Worm (Caenorhabditis elegans) whole organism, midembryonic: Measurements from ENCODE around the gene W04E12.9.

Experiments
- T22C8.4 ChIP-seq: fragments of 200-800 bp; sonication (Bioruptor generic); IDR thresholded peaks from 2 replicates; pipeline ENCODE4 v1.3.6; 2022; ENCODE audit warnings: missing genetic modification characterization, missing compliant biosample characterization
- cog-1 ChIP-seq: sonication (generic microtip); optimal IDR thresholded peaks from 2 replicates; lab custom pipeline; 2016; ENCODE audit warnings: missing genetic modification characterization, missing compliant biosample characterization
- flt-1 ChIP-seq: fragments of 200-800 bp; sonication (Bioruptor generic); IDR thresholded peaks from 2 replicates; pipeline ENCODE4 v1.3.6; 2022; ENCODE audit warnings: missing genetic modification characterization, missing compliant biosample characterization
- klf-2 ChIP-seq: fragments of 200-800 bp; sonication (Bioruptor generic); conservative IDR thresholded peaks from 2 replicates; pipeline ENCODE4 v1.3.6; 2022; ENCODE audit warnings: missing genetic modification reagents, missing genetic modification characterization, missing compliant biosample characterization
- med-1 ChIP-seq: sonication (generic microtip); optimal IDR thresholded peaks from 2 replicates; lab custom pipeline; 2017; ENCODE audit warnings: missing genetic modification characterization, mild to moderate bottlenecking, missing compliant biosample characterization, antibody characterized with exemption, missing genetic modification reagents; ENCODE audit not compliant: insufficient read depth
- ref-1 ChIP-seq: fragments of 200-800 bp; sonication (Bioruptor generic); conservative IDR thresholded peaks from 2 replicates; pipeline ENCODE4 v1.3.6; 2022; ENCODE audit warnings: missing genetic modification reagents, missing genetic modification characterization, missing compliant biosample characterization
- tab-1 ChIP-seq: fragments of 200-800 bp; sonication (Bioruptor generic); IDR thresholded peaks from 2 replicates; pipeline ENCODE4 v1.3.6; 2022; ENCODE audit warnings: missing genetic modification characterization, missing compliant biosample characterization
- ztf-23 ChIP-seq: fragments of 200-800 bp; sonication (Bioruptor generic); IDR thresholded peaks from 2 replicates; pipeline ENCODE4 v1.3.6; 2022; ENCODE audit warnings: missing genetic modification reagents, missing genetic modification characterization, missing compliant biosample characterization
- ztf-29 ChIP-seq: fragments of 200-800 bp; sonication (Bioruptor generic); IDR thresholded peaks from 2 replicates; pipeline ENCODE4 v1.3.6; 2022; ENCODE audit warnings: missing genetic modification reagents, missing genetic modification characterization, missing compliant biosample characterization

The W04E12.9 gene

ce11 chrV:19771660-19772059, 15.3 kb downstream of the W04E12.9 start, which contains the start of gene M162.15:
M162.15 (minus strand) TSS chrV:19771760.
- no peak for TF ChIP-seq med-1 (GFP tag; lab: Kevin White, UChicago)
- no peak for TF ChIP-seq ref-1 (GFP tag; lab: Robert Waterston, UW)
- TF ChIP-seq ztf-29 (GFP tag; lab: Robert Waterston, UW): no peak
- no peak for TF ChIP-seq T22C8.4 (GFP tag; lab: Robert Waterston, UW)
- no peak for TF ChIP-seq klf-2
- no peak for TF ChIP-seq cog-1 (tag; lab: Kevin White, UChicago)
- TF ChIP-seq tab-1 (GFP tag; lab: Robert Waterston, UW): no peak
- TF ChIP-seq ztf-23 (GFP tag; lab: Robert Waterston, UW): no peak
- no peak for TF ChIP-seq flt-1

DNA sequence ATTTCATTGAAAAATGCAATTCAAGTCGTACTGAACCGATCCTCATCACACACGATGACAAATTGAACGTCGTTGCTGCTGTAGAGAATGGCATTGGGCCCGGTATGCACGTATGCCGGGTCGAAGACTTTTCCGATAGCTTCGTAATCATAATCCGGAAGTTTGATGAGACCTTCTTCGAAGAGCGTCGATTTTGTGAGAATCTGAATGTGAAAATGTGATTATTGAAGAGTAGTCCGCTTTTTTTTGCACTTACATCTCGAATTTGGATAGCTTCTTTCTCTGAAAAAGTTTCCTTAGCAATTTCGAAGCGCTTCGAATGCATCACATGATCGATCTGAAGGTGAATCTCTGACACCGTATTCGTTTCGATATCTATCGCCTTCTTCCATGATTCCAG, 20.9 kb downstream of the W04E12.9 start, which contains the start of gene fbxa-118:
fbxa-118 (minus strand) TSS at position 101 of the 400 bp plus-strand sequence.
- TF ChIP-seq med-1 (GFP tag; lab: Kevin White, UChicago) (no peak), klf-2 (no peak), ref-1 (GFP tag; lab: Robert Waterston, UW) (no peak), T22C8.4 (GFP tag; lab: Robert Waterston, UW) (no peak), ztf-29 (GFP tag; lab: Robert Waterston, UW) (no peak), tab-1 (GFP tag; lab: Robert Waterston, UW) (no peak), cog-1 (tag; lab: Kevin White, UChicago) (no peak), flt-1 (no peak), ztf-23 (GFP tag; lab: Robert Waterston, UW) (no peak)

DNA sequence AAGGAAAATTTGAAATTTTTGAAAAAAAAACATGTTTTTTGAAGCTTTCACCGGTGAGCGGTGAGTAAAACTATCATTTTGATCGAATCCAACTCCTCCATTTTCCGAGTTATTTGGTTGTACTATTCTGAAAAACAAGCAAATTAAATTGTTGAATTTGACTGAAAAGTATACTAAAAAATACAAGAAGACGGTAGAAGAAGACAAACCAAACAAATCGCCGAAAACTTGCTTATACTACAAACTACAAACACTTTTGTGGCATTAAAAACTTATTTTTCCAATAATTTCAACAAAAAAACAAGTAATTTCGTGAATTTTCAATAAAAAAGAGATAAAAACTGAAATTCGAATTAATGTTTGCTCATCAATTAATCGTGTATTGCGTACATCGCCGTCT, 22.3 kb downstream of the W04E12.9 start, which contains the start of gene fbxa-194:
fbxa-194 (minus strand) TSS at position 101 of the 400 bp plus-strand sequence.
- no peak for TF ChIP-seq ztf-23 (GFP tag; lab: Robert Waterston, UW)
- TF ChIP-seq tab-1 (GFP tag; lab: Robert Waterston, UW): no peak
- TF ChIP-seq med-1 (GFP tag; lab: Kevin White, UChicago): no peak
- no peak for TF ChIP-seq T22C8.4 (GFP tag; lab: Robert Waterston, UW)
- no peak for TF ChIP-seq cog-1 (tag; lab: Kevin White, UChicago)
- no peak for TF ChIP-seq klf-2
- TF ChIP-seq ref-1 (GFP tag; lab: Robert Waterston, UW): no peak
- no peak for TF ChIP-seq ztf-29 (GFP tag; lab: Robert Waterston, UW)
- TF ChIP-seq flt-1: no peak

DNA sequence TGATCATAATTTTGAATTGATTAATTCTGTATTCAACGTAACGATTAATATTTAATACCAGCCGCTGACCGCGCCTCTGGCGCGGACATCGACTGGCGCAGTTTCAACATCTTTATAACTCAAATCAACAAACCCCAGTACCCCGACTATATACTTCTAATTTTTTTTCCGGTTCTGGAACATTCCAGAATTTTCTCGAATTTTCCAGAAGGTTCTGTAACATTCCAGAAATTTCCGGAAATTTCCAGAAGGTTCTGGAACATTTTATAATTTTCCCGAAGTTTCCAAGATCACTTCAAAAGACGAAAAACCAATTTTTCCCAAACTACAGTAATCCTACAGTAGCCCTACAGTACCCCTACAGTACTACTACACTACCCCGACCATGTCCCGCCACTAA, 22.9 kb downstream of the W04E12.9 start:
- no peak for TF ChIP-seq ztf-23 (GFP tag; lab: Robert Waterston, UW)
- TF ChIP-seq med-1 (GFP tag; lab: Kevin White, UChicago): no peak
- no peak for TF ChIP-seq flt-1
- TF ChIP-seq klf-2: no peak
- TF ChIP-seq ztf-29 (GFP tag; lab: Robert Waterston, UW): no peak
- no peak for TF ChIP-seq ref-1 (GFP tag; lab: Robert Waterston, UW)
- TF ChIP-seq cog-1 (tag; lab: Kevin White, UChicago): no peak
- TF ChIP-seq T22C8.4 (GFP tag; lab: Robert Waterston, UW): no peak
- TF ChIP-seq tab-1 (GFP tag; lab: Robert Waterston, UW): no peak

ce11 chrV:19783829-19784228, 27.5 kb downstream of the W04E12.9 start, which contains the start of gene srt-45:
srt-45 (plus strand) TSS chrV:19784129.
- no peak for TF ChIP-seq tab-1 (GFP tag; lab: Robert Waterston, UW)
- no peak for TF ChIP-seq T22C8.4 (GFP tag; lab: Robert Waterston, UW)
- no peak for TF ChIP-seq klf-2
- no peak for TF ChIP-seq med-1 (GFP tag; lab: Kevin White, UChicago)
- TF ChIP-seq ztf-23 (GFP tag; lab: Robert Waterston, UW): no peak
- no peak for TF ChIP-seq ref-1 (GFP tag; lab: Robert Waterston, UW)
- TF ChIP-seq ztf-29 (GFP tag; lab: Robert Waterston, UW): no peak
- no peak for TF ChIP-seq cog-1 (tag; lab: Kevin White, UChicago)
- TF ChIP-seq flt-1: no peak

DNA sequence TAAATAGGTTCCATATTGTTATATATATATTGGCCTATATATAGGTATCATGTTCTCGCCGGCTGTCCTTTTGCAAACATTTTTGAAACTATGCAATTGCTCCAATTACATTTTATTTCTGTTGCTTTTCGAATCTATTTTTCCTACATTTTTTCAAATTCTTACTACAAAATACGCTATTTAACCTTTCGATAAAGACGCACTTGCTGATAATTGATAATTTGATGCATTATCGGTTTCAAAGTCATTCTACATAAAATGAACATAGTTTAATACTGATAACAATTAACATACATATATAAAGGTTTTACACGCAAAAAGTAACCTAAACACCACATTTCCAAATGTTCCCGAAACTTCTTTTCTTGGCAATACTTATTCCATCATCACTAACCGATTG, 32.0 kb downstream of the W04E12.9 start, which contains the start of gene clec-258:
clec-258 (plus strand) TSS at position 81 of the 400 bp plus-strand sequence.
- TF ChIP-seq T22C8.4 (GFP tag; lab: Robert Waterston, UW) (no peak), med-1 (GFP tag; lab: Kevin White, UChicago) (no peak), ztf-23 (GFP tag; lab: Robert Waterston, UW) (no peak), klf-2 (no peak), cog-1 (tag; lab: Kevin White, UChicago) (no peak), ztf-29 (GFP tag; lab: Robert Waterston, UW) (no peak), ref-1 (GFP tag; lab: Robert Waterston, UW) (no peak), flt-1 (no peak), tab-1 (GFP tag; lab: Robert Waterston, UW) (no peak)

ce11 chrV:19790248-19790647, 33.9 kb downstream of the W04E12.9 start:
- no peak for TF ChIP-seq flt-1
- no peak for TF ChIP-seq klf-2
- TF ChIP-seq T22C8.4 (GFP tag; lab: Robert Waterston, UW): no peak
- no peak for TF ChIP-seq cog-1 (tag; lab: Kevin White, UChicago)
- no peak for TF ChIP-seq ztf-29 (GFP tag; lab: Robert Waterston, UW)

DNA sequence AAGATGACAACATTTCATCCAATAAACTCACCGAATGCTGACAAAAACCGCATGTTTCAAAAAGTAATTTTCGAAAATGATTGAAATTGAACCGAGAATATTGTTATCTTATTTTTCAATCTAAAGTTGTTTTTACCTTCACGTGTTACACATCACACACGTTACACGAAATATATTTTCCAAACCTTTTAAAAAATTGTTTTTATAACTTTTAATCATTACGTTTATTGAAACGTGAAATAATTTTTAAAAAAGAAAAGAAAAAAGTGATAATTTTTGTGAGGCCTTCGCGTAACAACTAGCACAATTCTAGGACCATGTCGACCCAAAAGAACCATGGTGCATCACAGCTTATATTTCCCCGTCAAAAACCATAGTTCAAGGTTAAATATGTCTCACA, 38.6 kb downstream of the W04E12.9 start, which contains the start of gene M162.7:
M162.7 (minus strand) TSS at position 101 of the 400 bp plus-strand sequence.
- TF ChIP-seq ztf-29 (GFP tag; lab: Robert Waterston, UW): no peak
- no peak for TF ChIP-seq cog-1 (tag; lab: Kevin White, UChicago)
- TF ChIP-seq med-1 (GFP tag; lab: Kevin White, UChicago): no peak
- TF ChIP-seq flt-1: no peak
- no peak for TF ChIP-seq ztf-23 (GFP tag; lab: Robert Waterston, UW)
- no peak for TF ChIP-seq tab-1 (GFP tag; lab: Robert Waterston, UW)
- TF ChIP-seq ref-1 (GFP tag; lab: Robert Waterston, UW): no peak
- no peak for TF ChIP-seq T22C8.4 (GFP tag; lab: Robert Waterston, UW)
- no peak for TF ChIP-seq klf-2

DNA sequence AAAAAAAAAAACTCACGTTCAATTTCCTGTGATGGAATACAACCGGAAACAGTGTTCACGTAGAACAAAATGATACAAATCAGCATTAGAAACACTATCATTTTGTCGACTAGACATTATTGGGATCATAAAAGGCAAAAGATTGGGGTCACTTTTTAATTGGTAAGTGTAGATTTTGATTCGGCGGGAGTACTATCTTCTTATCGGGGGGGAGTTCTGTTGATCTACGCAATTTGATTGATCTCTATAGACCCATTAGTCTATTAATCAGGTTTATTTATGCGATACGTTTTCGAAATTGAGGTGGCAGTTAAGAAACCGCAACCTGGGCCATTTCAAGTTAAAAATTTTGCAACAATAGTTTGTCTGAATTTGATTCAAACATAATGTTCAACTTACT, 44.7 kb downstream of the W04E12.9 start, which contains the start of gene Y116F11B.2:
Y116F11B.2 (minus strand) TSS at position 101 of the 400 bp plus-strand sequence.
- TF ChIP-seq T22C8.4 (GFP tag; lab: Robert Waterston, UW) (no peak), flt-1 (no peak), ztf-23 (GFP tag; lab: Robert Waterston, UW) (no peak), tab-1 (GFP tag; lab: Robert Waterston, UW) (no peak)
